Worm (Caenorhabditis elegans) whole organism, midembryonic: Measurements from ENCODE around the gene C45B2.2.

Experiments
- T22C8.4 ChIP-seq: fragments of 200-800 bp; sonication (Bioruptor generic); IDR thresholded peaks from 2 replicates; pipeline ENCODE4 v1.3.6; 2022; ENCODE audit warnings: missing genetic modification characterization, missing compliant biosample characterization
- cog-1 ChIP-seq: sonication (generic microtip); optimal IDR thresholded peaks from 2 replicates; lab custom pipeline; 2016; ENCODE audit warnings: missing genetic modification characterization, missing compliant biosample characterization
- flt-1 ChIP-seq: fragments of 200-800 bp; sonication (Bioruptor generic); IDR thresholded peaks from 2 replicates; pipeline ENCODE4 v1.3.6; 2022; ENCODE audit warnings: missing genetic modification characterization, missing compliant biosample characterization
- klf-2 ChIP-seq: fragments of 200-800 bp; sonication (Bioruptor generic); conservative IDR thresholded peaks from 2 replicates; pipeline ENCODE4 v1.3.6; 2022; ENCODE audit warnings: missing genetic modification reagents, missing genetic modification characterization, missing compliant biosample characterization
- ref-1 ChIP-seq: fragments of 200-800 bp; sonication (Bioruptor generic); conservative IDR thresholded peaks from 2 replicates; pipeline ENCODE4 v1.3.6; 2022; ENCODE audit warnings: missing genetic modification reagents, missing genetic modification characterization, missing compliant biosample characterization
- tab-1 ChIP-seq: fragments of 200-800 bp; sonication (Bioruptor generic); IDR thresholded peaks from 2 replicates; pipeline ENCODE4 v1.3.6; 2022; ENCODE audit warnings: missing genetic modification characterization, missing compliant biosample characterization
- ztf-23 ChIP-seq: fragments of 200-800 bp; sonication (Bioruptor generic); IDR thresholded peaks from 2 replicates; pipeline ENCODE4 v1.3.6; 2022; ENCODE audit warnings: missing genetic modification reagents, missing genetic modification characterization, missing compliant biosample characterization
- ztf-29 ChIP-seq: fragments of 200-800 bp; sonication (Bioruptor generic); IDR thresholded peaks from 2 replicates; pipeline ENCODE4 v1.3.6; 2022; ENCODE audit warnings: missing genetic modification reagents, missing genetic modification characterization, missing compliant biosample characterization

- TF ChIP-seq klf-2 (GFP tag; lab: Robert Waterston, UW) = no peak
- TF ChIP-seq flt-1 (GFP tag; lab: Robert Waterston, UW) = no peak
- TF ChIP-seq cog-1 (tag; lab: Kevin White, UChicago) = no peak
- TF ChIP-seq tab-1 (GFP tag; lab: Robert Waterston, UW) = no peak
- no peak for TF ChIP-seq T22C8.4 (GFP tag; lab: Robert Waterston, UW)
- no peak for TF ChIP-seq ztf-23 (GFP tag; lab: Robert Waterston, UW)
- no peak for TF ChIP-seq ref-1 (GFP tag; lab: Robert Waterston, UW)
- TF ChIP-seq ztf-29 (GFP tag; lab: Robert Waterston, UW) = no peak
Measured at ce11 chrX:6087676-6088075, 3.1 kb downstream of the C45B2.2 start, which contains the start of gene C45B2.8.
